Worm (Caenorhabditis elegans): ENCODE data around the gene zyg-1.

ce11 chrII:5665991-5666390, 16.4 kb downstream of the zyg-1 start, which contains the start of gene C25H3.16:
- TF ChIP-seq madf-10 (tag; optimal IDR thresholded peaks at IDR 0.05) (no peak), sea-2 (GFP tag; IDR thresholded peaks at IDR 0.05) (no peak), ekl-4 (GFP tag; IDR thresholded peaks at IDR 0.05) (no peak)

Measured in whole organism, young adult.